Fruit fly (Drosophila melanogaster) whole organism, embryonic: ENCODE measurements around the gene CrebB.
A peak's percentile ranks its signal among the peaks of the same experiment; 100 is the strongest.

ENCODE experiments used
- Bdp1 ChIP-seq: fragments of 200-800 bp; sonication (Bioruptor generic); optimal IDR thresholded peaks from 3 replicates; lab custom pipeline; 2016; ENCODE audit warnings: missing biosample characterization, missing genetic modification characterization
- Blimp-1 ChIP-seq: fragments of 200-800 bp; sonication (Bioruptor generic); optimal IDR thresholded peaks from 3 replicates; lab custom pipeline; 2018; ENCODE audit warnings: missing biosample characterization, missing genetic modification characterization, mild to moderate bottlenecking, moderate library complexity, missing genetic modification reagents
- CG11504 ChIP-seq: fragments of 200-800 bp; sonication (Bioruptor generic); optimal IDR thresholded peaks from 3 replicates; lab custom pipeline; 2019; ENCODE audit warnings: missing biosample characterization, mild to moderate bottlenecking, missing genetic modification characterization, moderate library complexity
- CG13123 ChIP-seq: fragments of 200-800 bp; sonication (Bioruptor generic); optimal IDR thresholded peaks from 2 replicates; lab custom pipeline; 2016; ENCODE audit warnings: missing biosample characterization, missing genetic modification characterization
- CG13624 ChIP-seq: fragments of 200-800 bp; sonication (Bioruptor generic); optimal IDR thresholded peaks from 2 replicates; lab custom pipeline; 2016; ENCODE audit warnings: missing biosample characterization, missing genetic modification characterization
- CG14014 ChIP-seq: fragments of 200-800 bp; sonication (Bioruptor generic); IDR thresholded peaks from 2 replicates; pipeline ENCODE4 v1.3.6; 2022; ENCODE audit warnings: missing biosample characterization, missing genetic modification characterization
- CG14441 ChIP-seq: fragments of 200-800 bp; sonication (Bioruptor generic); IDR thresholded peaks from 2 replicates; pipeline ENCODE4 v1.3.6; 2022; ENCODE audit warnings: missing biosample characterization, missing genetic modification characterization
- CG14667 ChIP-seq: fragments of 200-800 bp; sonication (Bioruptor generic); IDR thresholded peaks from 2 replicates; pipeline ENCODE4 v1.3.6; 2022; ENCODE audit warnings: missing biosample characterization, missing genetic modification characterization
- CG15011 ChIP-seq: fragments of 200-800 bp; sonication (Bioruptor generic); optimal IDR thresholded peaks from 3 replicates; lab custom pipeline; 2018; ENCODE audit warnings: missing biosample characterization, mild to moderate bottlenecking, missing genetic modification characterization
- CG17361 ChIP-seq: fragments of 200-800 bp; sonication (Bioruptor generic); IDR thresholded peaks from 3 replicates; pipeline ENCODE4 v1.3.6; 2022; ENCODE audit warnings: missing biosample characterization, missing genetic modification characterization
- CG17802 ChIP-seq: fragments of 200-800 bp; sonication (Bioruptor generic); optimal IDR thresholded peaks from 2 replicates; lab custom pipeline; 2018; ENCODE audit warnings: missing biosample characterization, mild to moderate bottlenecking, missing genetic modification characterization, moderate library complexity
- CG2129 ChIP-seq: fragments of 200-800 bp; sonication (Bioruptor generic); IDR thresholded peaks from 2 replicates; pipeline ENCODE4 v1.3.6; 2022; ENCODE audit warnings: missing biosample characterization, missing genetic modification characterization; ENCODE audit not compliant: partially characterized antibody
- CG30403 ChIP-seq: fragments of 200-800 bp; sonication (Bioruptor generic); optimal IDR thresholded peaks from 3 replicates; lab custom pipeline; 2016; ENCODE audit warnings: missing biosample characterization, missing genetic modification characterization
- CG3163 ChIP-seq: fragments of 200-800 bp; sonication (Bioruptor generic); optimal IDR thresholded peaks from 3 replicates; lab custom pipeline; 2016; ENCODE audit warnings: missing biosample characterization, missing genetic modification characterization
- CG3281 ChIP-seq: fragments of 200-800 bp; sonication (Bioruptor generic); optimal IDR thresholded peaks from 3 replicates; lab custom pipeline; 2017; ENCODE audit warnings: missing biosample characterization, mild to moderate bottlenecking, missing genetic modification characterization
- CG3838 ChIP-seq: fragments of 200-800 bp; sonication (Bioruptor generic); optimal IDR thresholded peaks from 3 replicates; lab custom pipeline; 2016; ENCODE audit warnings: missing biosample characterization, missing genetic modification characterization
- CG6254 ChIP-seq: fragments of 200-800 bp; sonication (Bioruptor generic); optimal IDR thresholded peaks from 3 replicates; lab custom pipeline; 2017; ENCODE audit warnings: mild to moderate bottlenecking, missing biosample characterization, missing genetic modification reagents, missing genetic modification characterization
- CG6689 ChIP-seq: fragments of 200-800 bp; sonication (Bioruptor generic); IDR thresholded peaks from 2 replicates; pipeline ENCODE4 v1.3.6; 2022; ENCODE audit warnings: missing biosample characterization, missing genetic modification characterization
- CG6765 ChIP-seq: fragments of 200-800 bp; sonication (Bioruptor generic); optimal IDR thresholded peaks from 3 replicates; lab custom pipeline; 2017; ENCODE audit warnings: missing biosample characterization, mild to moderate bottlenecking, missing genetic modification characterization
- CG7556 ChIP-seq: fragments of 200-800 bp; sonication (Bioruptor generic); optimal IDR thresholded peaks from 2 replicates; lab custom pipeline; 2017; ENCODE audit warnings: missing biosample characterization, mild to moderate bottlenecking, missing genetic modification characterization
- CG7987 ChIP-seq: fragments of 200-800 bp; sonication (Bioruptor generic); optimal IDR thresholded peaks from 2 replicates; lab custom pipeline; 2018; ENCODE audit warnings: missing biosample characterization, mild to moderate bottlenecking, missing genetic modification characterization, moderate library complexity
- CG8281 ChIP-seq: fragments of 200-800 bp; sonication (Bioruptor generic); optimal IDR thresholded peaks from 2 replicates; lab custom pipeline; 2018; ENCODE audit warnings: missing biosample characterization, mild to moderate bottlenecking, missing genetic modification characterization, moderate library complexity
- CG8388 ChIP-seq: fragments of 200-800 bp; sonication (Bioruptor generic); optimal IDR thresholded peaks from 2 replicates; lab custom pipeline; 2019; ENCODE audit warnings: missing biosample characterization, mild to moderate bottlenecking, missing genetic modification characterization, moderate library complexity
- Deaf1 ChIP-seq: fragments of 200-800 bp; optimal IDR thresholded peaks from 3 replicates; lab custom pipeline; 2019; ENCODE audit warnings: missing biosample characterization, mild to moderate bottlenecking, missing genetic modification characterization, moderate library complexity
- Eip74EF ChIP-seq, 2 experiments: fragments of 200-800 bp in 1 of 2; fragments of >200 bp in 1 of 2; sonication (Bioruptor generic) in 1 of 2; optimal IDR thresholded peaks; 2 replicates each; lab custom pipeline; 2017 to 2019; ENCODE audit warnings: missing biosample characterization in 2 of 2, missing genetic modification characterization in 2 of 2, mild to moderate bottlenecking in 1 of 2, moderate library complexity in 1 of 2
- Fer1 ChIP-seq: fragments of 200-800 bp; sonication (Bioruptor generic); optimal IDR thresholded peaks from 2 replicates; lab custom pipeline; 2017; ENCODE audit warnings: missing biosample characterization, mild to moderate bottlenecking, missing genetic modification characterization
- Gsc ChIP-seq: fragments of 200-800 bp; sonication (Bioruptor generic); IDR thresholded peaks from 2 replicates; pipeline ENCODE4 v1.3.6; 2022; ENCODE audit warnings: missing biosample characterization, missing genetic modification characterization
- H2.0 ChIP-seq: fragments of 200-800 bp; sonication (Bioruptor generic); IDR thresholded peaks from 2 replicates; pipeline ENCODE4 v1.3.6; 2022; ENCODE audit warnings: missing biosample characterization, missing genetic modification characterization
- MTF-1 ChIP-seq: fragments of 200-800 bp; sonication (Bioruptor generic); optimal IDR thresholded peaks from 2 replicates; lab custom pipeline; 2018; ENCODE audit warnings: missing biosample characterization, mild to moderate bottlenecking, missing genetic modification characterization, borderline replicate concordance
- NFAT ChIP-seq: fragments of 200-800 bp; sonication (Bioruptor generic); IDR thresholded peaks from 2 replicates; pipeline ENCODE4 v1.3.6; 2022; ENCODE audit warnings: missing biosample characterization, missing genetic modification characterization
- Nf-YA ChIP-seq: fragments of 200-800 bp; sonication (Bioruptor generic); IDR thresholded peaks from 2 replicates; pipeline ENCODE4 v1.3.6; 2022; ENCODE audit warnings: missing biosample characterization, missing genetic modification characterization
- Oaz ChIP-seq: fragments of 200-800 bp; sonication (Bioruptor generic); IDR thresholded peaks from 2 replicates; pipeline ENCODE4 v1.3.6; 2022; ENCODE audit warnings: missing biosample characterization, missing genetic modification characterization
- Ssrp ChIP-seq: fragments of 200-800 bp; sonication (Bioruptor generic); optimal IDR thresholded peaks from 2 replicates; lab custom pipeline; 2018; ENCODE audit warnings: missing biosample characterization, mild to moderate bottlenecking, missing genetic modification characterization, moderate library complexity
- Usf ChIP-seq: fragments of 200-800 bp; sonication (Bioruptor generic); optimal IDR thresholded peaks from 2 replicates; lab custom pipeline; 2017; ENCODE audit warnings: missing genotype, missing biosample characterization, missing genetic modification characterization
- Xbp1 ChIP-seq: fragments of 200-800 bp; sonication (Bioruptor generic); optimal IDR thresholded peaks from 3 replicates; lab custom pipeline; 2016; ENCODE audit warnings: missing biosample characterization, mild to moderate bottlenecking, missing genetic modification characterization
- YL-1 ChIP-seq: fragments of 200-800 bp; sonication (Bioruptor generic); optimal IDR thresholded peaks from 3 replicates; lab custom pipeline; 2017; ENCODE audit warnings: missing biosample characterization, mild to moderate bottlenecking, missing genetic modification characterization
- bbx ChIP-seq: fragments of 200-800 bp; sonication (Bioruptor generic); IDR thresholded peaks from 2 replicates; pipeline ENCODE4 v1.3.6; 2022; ENCODE audit warnings: missing biosample characterization, missing genetic modification characterization; ENCODE audit not compliant: partially characterized antibody
- chif ChIP-seq, 2 experiments: fragments of 200-800 bp; sonication (Bioruptor generic); optimal IDR thresholded peaks; 3 replicates each; lab custom pipeline; 2016; ENCODE audit warnings: missing biosample characterization in 2 of 2, missing genetic modification characterization in 2 of 2
- chm ChIP-seq: fragments of 200-800 bp; sonication (Bioruptor generic); IDR thresholded peaks from 2 replicates; pipeline ENCODE4 v1.3.6; 2022; ENCODE audit warnings: missing biosample characterization, missing genetic modification characterization
- chn ChIP-seq: fragments of 200-800 bp; sonication (Bioruptor generic); optimal IDR thresholded peaks from 2 replicates; lab custom pipeline; 2016; ENCODE audit warnings: missing biosample characterization, missing genetic modification characterization
- dmrt11E ChIP-seq: fragments of 200-800 bp; sonication (Bioruptor generic); optimal IDR thresholded peaks from 3 replicates; lab custom pipeline; 2018; ENCODE audit warnings: missing biosample characterization, mild to moderate bottlenecking, missing genetic modification characterization, moderate library complexity
- dmrt99B ChIP-seq: fragments of 200-800 bp; sonication (Bioruptor generic); optimal IDR thresholded peaks from 2 replicates; lab custom pipeline; 2018; ENCODE audit warnings: missing biosample characterization, mild to moderate bottlenecking, missing genetic modification characterization, moderate library complexity
- fd96Cb ChIP-seq: fragments of 200-800 bp; sonication (Bioruptor generic); optimal IDR thresholded peaks from 2 replicates; lab custom pipeline; 2018; ENCODE audit warnings: missing biosample characterization, mild to moderate bottlenecking, missing genetic modification characterization, moderate library complexity
- jigr1 ChIP-seq: fragments of 200-800 bp; sonication (Bioruptor generic); IDR thresholded peaks from 3 replicates; pipeline ENCODE4 v1.3.6; 2022; ENCODE audit warnings: missing biosample characterization, missing genetic modification characterization
- lab ChIP-seq: fragments of 200-800 bp; sonication (Bioruptor generic); optimal IDR thresholded peaks from 3 replicates; lab custom pipeline; 2017; ENCODE audit warnings: missing biosample characterization, missing genetic modification characterization, mild to moderate bottlenecking, moderate library complexity, missing genetic modification reagents
- lola ChIP-seq, 3 experiments: fragments of >200 bp in 2 of 3; fragments of 200-800 bp in 1 of 3; sonication (Bioruptor generic) in 1 of 3; optimal IDR thresholded peaks; 2 replicates each; lab custom pipeline; 2017 to 2019; ENCODE audit warnings: missing biosample characterization in 3 of 3, missing genetic modification characterization in 3 of 3, mild to moderate bottlenecking in 1 of 3, moderate library complexity in 1 of 3
- odd ChIP-seq: fragments of 200-800 bp; sonication (Bioruptor generic); optimal IDR thresholded peaks from 2 replicates; lab custom pipeline; 2017; ENCODE audit warnings: missing biosample characterization, mild to moderate bottlenecking, missing genetic modification characterization
- otp ChIP-seq: fragments of 200-800 bp; sonication (Bioruptor generic); IDR thresholded peaks from 3 replicates; pipeline ENCODE4, ENCODE4 v1.3.6; 2022; ENCODE audit warnings: missing biosample characterization, missing genetic modification characterization
- sisA ChIP-seq: fragments of 200-800 bp; sonication (Bioruptor generic); IDR thresholded peaks from 2 replicates; pipeline ENCODE4 v1.3.6; 2022; ENCODE audit warnings: missing biosample characterization, missing genetic modification characterization
- ttk ChIP-seq: fragments of 200-800 bp; sonication (Bioruptor generic); IDR thresholded peaks from 2 replicates; pipeline ENCODE4 v2.1.2; 2022; ENCODE audit warnings: missing biosample characterization, missing genetic modification characterization

The CrebB gene

DNA sequence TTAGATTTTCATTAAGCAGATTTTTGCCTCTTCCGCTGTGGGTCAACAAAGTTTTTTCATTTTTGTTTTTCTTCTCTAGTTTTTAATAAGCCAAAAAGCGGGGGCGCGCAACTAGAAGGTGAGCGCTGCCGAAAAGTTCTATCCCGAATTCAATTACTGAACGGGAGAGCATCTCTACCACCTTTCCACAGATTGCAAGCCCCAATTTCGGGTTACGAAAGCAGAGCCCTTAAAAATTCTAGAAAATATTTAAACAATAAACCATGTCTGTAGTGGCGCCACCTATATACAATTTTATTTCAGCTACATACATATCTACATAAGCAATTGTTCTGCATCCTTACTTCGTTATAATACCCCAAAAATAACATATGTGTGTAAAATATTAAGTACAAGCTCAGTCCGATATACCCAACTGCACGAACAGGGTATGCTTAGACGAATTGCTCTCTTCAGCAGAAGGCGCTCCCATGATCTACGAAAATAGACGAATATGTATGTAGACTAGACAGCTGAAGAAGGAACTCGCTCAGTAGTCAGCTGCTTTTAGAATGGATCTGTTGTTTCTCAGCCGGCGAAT lies 7.7 kb upstream of the CrebB start, which contains the start of gene CG6106 (continued):
- TF ChIP-seq CG7556 (GFP tag; lab: Kevin White, UChicago), result no peak
- TF ChIP-seq CG15011 (GFP tag; lab: Kevin White, UChicago), result no peak
- no peak for TF ChIP-seq CG14441
- TF ChIP-seq Blimp-1 (GFP tag; lab: Kevin White, UChicago), result peak; percentile 4
- no peak for TF ChIP-seq MTF-1 (GFP tag; lab: Kevin White, UChicago)
- TF ChIP-seq CG8388 (GFP tag; lab: Kevin White, UChicago), result no peak
- TF ChIP-seq otp (GFP tag; lab: Robert Waterston, UW), result no peak
- no peak for TF ChIP-seq chm (GFP tag; lab: Robert Waterston, UW)
- no peak for TF ChIP-seq CG14667 (GFP tag; lab: Robert Waterston, UW)
- TF ChIP-seq Deaf1 (tag; lab: Kevin White, UChicago), result no peak
- no peak for TF ChIP-seq chif (GFP tag; optimal IDR thresholded peaks at IDR 0.05; lab: Kevin White, UChicago)
- no peak for TF ChIP-seq bbx (GFP tag; lab: Robert Waterston, UW)
- TF ChIP-seq CG17802 (tag; lab: Kevin White, UChicago), result no peak
- no peak for TF ChIP-seq YL-1 (GFP tag; lab: Kevin White, UChicago)
- TF ChIP-seq Usf, result no peak
- no peak for TF ChIP-seq Ssrp
- no peak for TF ChIP-seq Eip74EF (GFP tag; optimal IDR thresholded peaks at IDR 0.05; lab: Kevin White, UChicago)
- peak; percentile 2 for TF ChIP-seq lab
- peak; percentile 41 for TF ChIP-seq CG11504 (tag; lab: Kevin White, UChicago)
- TF ChIP-seq CG14014 (GFP tag; lab: Robert Waterston, UW), result no peak
- no peak for TF ChIP-seq CG3281 (GFP tag; lab: Kevin White, UChicago)
- TF ChIP-seq Nf-YA (GFP tag; lab: Robert Waterston, UW), result no peak
- no peak for TF ChIP-seq Oaz
- TF ChIP-seq CG30403 (GFP tag; lab: Kevin White, UChicago), result peak; percentile 20
- no peak for TF ChIP-seq Fer1
- TF ChIP-seq ttk, result no peak
- peak; percentile 26; the same call in 1 of the 2 replicates for TF ChIP-seq sisA (GFP tag; lab: Robert Waterston, UW)
- no peak for TF ChIP-seq CG7987 (GFP tag; lab: Kevin White, UChicago)
- TF ChIP-seq H2.0 (GFP tag; lab: Robert Waterston, UW), result no peak
- no peak for TF ChIP-seq jigr1 (GFP tag; lab: Robert Waterston, UW)
- TF ChIP-seq CG3838 (GFP tag; lab: Kevin White, UChicago), result no peak
- no peak for TF ChIP-seq Bdp1
- no peak for TF ChIP-seq Gsc (GFP tag; lab: Robert Waterston, UW)
- no peak for TF ChIP-seq CG3163 (GFP tag; lab: Kevin White, UChicago)
- no peak for TF ChIP-seq lola (GFP tag; optimal IDR thresholded peaks at IDR 0.05; lab: Kevin White, UChicago)
- no peak for TF ChIP-seq CG13123
- no peak for TF ChIP-seq Xbp1 (GFP tag; lab: Kevin White, UChicago)
- TF ChIP-seq dmrt11E, result no peak
- TF ChIP-seq CG6689, result 0 out of 2 replicates have a peak, but pooled peaks have one; percentile 21
- TF ChIP-seq dmrt99B (tag; lab: Kevin White, UChicago), result peak; percentile 54
- no peak for TF ChIP-seq CG6254 (GFP tag; lab: Kevin White, UChicago)
- TF ChIP-seq CG6765, result no peak
- 0 out of 3 replicates have a peak, but pooled peaks have one; percentile 32 for TF ChIP-seq CG17361 (GFP tag; lab: Robert Waterston, UW)
- TF ChIP-seq CG8281 (tag; lab: Kevin White, UChicago), result no peak
- no peak for TF ChIP-seq CG2129 (GFP tag; lab: Robert Waterston, UW)
- TF ChIP-seq odd, result no peak
- TF ChIP-seq chn (GFP tag; lab: Kevin White, UChicago), result no peak
- TF ChIP-seq NFAT (GFP tag; lab: Robert Waterston, UW), result no peak
- no peak for TF ChIP-seq CG13624 (GFP tag; lab: Kevin White, UChicago)
- no peak for TF ChIP-seq fd96Cb (tag; lab: Kevin White, UChicago)
